Fruit fly (Drosophila melanogaster): ENCODE data around the gene msk.

Gene msk

dm6 chr3L:8081822-8082221 is 34.2 kb upstream of the msk start (continued):
- TF ChIP-seq sim (GFP tag; IDR thresholded peaks at IDR 0.05), result no peak
- no peak for TF ChIP-seq CG2202 (tag; optimal IDR thresholded peaks at IDR 0.05)
- TF ChIP-seq ATbp (GFP tag; optimal IDR thresholded peaks at IDR 0.05), result peak; percentile 46
- peak; percentile 56; the same call in 1 of the 2 replicates for TF ChIP-seq CG32532 (GFP tag; IDR thresholded peaks at IDR 0.05)
- TF ChIP-seq aop (GFP tag; IDR thresholded peaks at IDR 0.05), result no peak
- TF ChIP-seq ci (GFP tag; IDR thresholded peaks at IDR 0.05), result peak; percentile 90; the same call in 2 of the 3 replicates
- peak; percentile 69 for TF ChIP-seq Hmr (GFP tag; optimal IDR thresholded peaks at IDR 0.05)
- peak; percentile 40 for TF ChIP-seq CG1603 (tag; optimal IDR thresholded peaks at IDR 0.05)
- peak; percentile 68 for TF ChIP-seq Hand (GFP tag; optimal IDR thresholded peaks at IDR 0.05)
- TF ChIP-seq CG15514 (GFP tag; optimal IDR thresholded peaks at IDR 0.05), result peak; percentile 66
- TF ChIP-seq CG7987 (GFP tag; optimal IDR thresholded peaks at IDR 0.05), result peak; percentile 78
- peak in 1 of 2 experiments; percentile 60 for TF ChIP-seq eve (GFP tag; optimal IDR thresholded peaks at IDR 0.05)
- TF ChIP-seq vvl (GFP tag; IDR thresholded peaks at IDR 0.05), result peak; percentile 73; the same call in 1 of the 2 replicates
- TF ChIP-seq Hsf (GFP tag; optimal IDR thresholded peaks at IDR 0.05), result peak; percentile 26
- peak; percentile 51; the same call in 1 of the 2 replicates for TF ChIP-seq unc-4 (GFP tag; IDR thresholded peaks at IDR 0.05; ENCODE audit: partially characterized antibody)
- TF ChIP-seq Dbx (GFP tag; IDR thresholded peaks at IDR 0.05), result peak; percentile 46; the same call in 1 of the 3 replicates
- no peak for TF ChIP-seq Antp (GFP tag; optimal IDR thresholded peaks at IDR 0.05)
- TF ChIP-seq NC2β (GFP tag; optimal IDR thresholded peaks at IDR 0.05), result no peak
- peak; percentile 2 for TF ChIP-seq fd64A (GFP tag; optimal IDR thresholded peaks at IDR 0.05)
- TF ChIP-seq gro (GFP tag; optimal IDR thresholded peaks at IDR 0.05), result peak; percentile 66
- TF ChIP-seq bab2 (GFP tag; optimal IDR thresholded peaks at IDR 0.05), result peak; percentile 1
- TF ChIP-seq shn (GFP tag; optimal IDR thresholded peaks at IDR 0.05), result peak; percentile 8
- peak; percentile 63; the same call in 1 of the 2 replicates for TF ChIP-seq Adf1 (GFP tag; IDR thresholded peaks at IDR 0.05)
- TF ChIP-seq schlank (tag; optimal IDR thresholded peaks at IDR 0.05), result peak; percentile 17
- peak; percentile 10 for TF ChIP-seq CG15601 (tag; optimal IDR thresholded peaks at IDR 0.05)
- TF ChIP-seq Ada2b (GFP tag; IDR thresholded peaks at IDR 0.05), result no peak
- TF ChIP-seq her (GFP tag; optimal IDR thresholded peaks at IDR 0.05), result peak; percentile 69
- TF ChIP-seq stwl (tag; optimal IDR thresholded peaks at IDR 0.05), result peak; percentile 74
- peak; percentile 92 for TF ChIP-seq lbe (GFP tag; optimal IDR thresholded peaks at IDR 0.05)
- no peak for TF ChIP-seq CG7963 (GFP tag; IDR thresholded peaks at IDR 0.05; ENCODE audit: partially characterized antibody)
- peak; percentile 55; the same call in 1 of the 2 replicates for TF ChIP-seq Atf6 (GFP tag; IDR thresholded peaks at IDR 0.05)
- no peak for TF ChIP-seq dmrt11E (tag; optimal IDR thresholded peaks at IDR 0.05)
- TF ChIP-seq Hr51 (GFP tag; optimal IDR thresholded peaks at IDR 0.05), result peak in 1 of 2 experiments; percentile 49
- peak; percentile 74 for TF ChIP-seq MTF-1 (GFP tag; optimal IDR thresholded peaks at IDR 0.05; ENCODE audit: borderline replicate concordance)
- no peak for TF ChIP-seq nerfin-2 (GFP tag; IDR thresholded peaks at IDR 0.05; ENCODE audit: partially characterized antibody)
- peak; percentile 29 for TF ChIP-seq CG10209 (GFP tag; optimal IDR thresholded peaks at IDR 0.05)
- no peak for TF ChIP-seq crol (GFP tag; IDR thresholded peaks at IDR 0.05)
- peak; percentile 68 for TF ChIP-seq zen2 (GFP tag; IDR thresholded peaks at IDR 0.05; ENCODE audit: partially characterized antibody)
- TF ChIP-seq CG9215 (GFP tag; IDR thresholded peaks at IDR 0.05), result peak; percentile 95
- TF ChIP-seq CG5180 (GFP tag; optimal IDR thresholded peaks at IDR 0.05), result peak; percentile 43
- no peak for TF ChIP-seq chif (GFP tag; optimal IDR thresholded peaks at IDR 0.05)
- TF ChIP-seq CG8281 (tag; optimal IDR thresholded peaks at IDR 0.05), result peak; percentile 28
- peak; percentile 31 for TF ChIP-seq gcm (GFP tag; optimal IDR thresholded peaks at IDR 0.05)
- peak; percentile 52 for TF ChIP-seq Meics (GFP tag; optimal IDR thresholded peaks at IDR 0.05)
- TF ChIP-seq chn (GFP tag; optimal IDR thresholded peaks at IDR 0.05), result peak; percentile 42
- no peak for TF ChIP-seq HmgD (GFP tag; optimal IDR thresholded peaks at IDR 0.05)
- TF ChIP-seq vnd (GFP tag; IDR thresholded peaks at IDR 0.05; ENCODE audit: partially characterized antibody), result no peak
- TF ChIP-seq CG12744 (GFP tag; optimal IDR thresholded peaks at IDR 0.05), result peak; percentile 18
- peak; percentile 35 for TF ChIP-seq CTCF (GFP tag; optimal IDR thresholded peaks at IDR 0.05)
- no peak for TF ChIP-seq slbo (GFP tag; IDR thresholded peaks at IDR 0.05)

Measured in whole organism, embryonic.